Worm (Caenorhabditis elegans): ENCODE measurements around the gene F59B2.8.

DNA sequence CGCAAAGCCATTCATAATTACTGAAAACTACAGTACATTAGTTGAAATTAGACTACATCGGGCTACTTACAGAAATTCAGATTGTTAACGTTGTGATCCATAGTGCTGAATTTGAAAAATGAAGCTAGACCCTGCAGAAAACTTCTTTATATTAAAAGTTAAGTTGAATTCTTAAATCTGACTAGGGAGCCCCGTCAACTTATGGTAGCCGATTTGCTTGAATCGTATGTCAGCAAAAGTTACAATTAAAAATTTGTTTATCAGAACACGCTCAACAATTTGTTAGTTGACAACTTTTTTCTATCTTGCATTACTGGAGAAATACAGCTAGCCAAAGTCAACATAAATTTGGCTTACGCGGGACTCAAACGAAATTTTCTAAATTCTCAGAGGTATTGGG, 12.5 kb upstream of the F59B2.8 start, which contains the start of gene F59B2.14:
- TF ChIP-seq him-1 (tag; optimal IDR thresholded peaks at IDR 0.05), result no peak
- TF ChIP-seq dao-5 (tag; optimal IDR thresholded peaks at IDR 0.05), result no peak
- no peak for TF ChIP-seq W03F9.2 (tag; optimal IDR thresholded peaks at IDR 0.05)

All from whole organism, L4/young adult.